Fruit fly (Drosophila melanogaster) whole organism, embryonic: ENCODE data around the gene Rbcn-3B.
A peak's percentile ranks its signal among the peaks of the same experiment; 100 is the strongest.

Experiments
- B-H2 ChIP-seq: fragments of 200-800 bp; sonication (Bioruptor generic); optimal IDR thresholded peaks from 2 replicates; lab custom pipeline; 2018; ENCODE audit warnings: missing biosample characterization, mild to moderate bottlenecking, missing genetic modification characterization
- Blimp-1 ChIP-seq: fragments of 200-800 bp; sonication (Bioruptor generic); optimal IDR thresholded peaks from 3 replicates; lab custom pipeline; 2018; ENCODE audit warnings: missing biosample characterization, missing genetic modification characterization, mild to moderate bottlenecking, moderate library complexity, missing genetic modification reagents
- BtbVII ChIP-seq: fragments of 200-800 bp; sonication (Bioruptor generic); optimal IDR thresholded peaks from 3 replicates; lab custom pipeline; 2017; ENCODE audit warnings: missing biosample characterization, mild to moderate bottlenecking, missing genetic modification characterization
- Bteb2 ChIP-seq: fragments of 200-800 bp; sonication (Bioruptor generic); optimal IDR thresholded peaks from 2 replicates; lab custom pipeline; 2016; ENCODE audit warnings: missing biosample characterization, missing genetic modification characterization
- CG10274 ChIP-seq: fragments of 200-800 bp; sonication (Bioruptor generic); optimal IDR thresholded peaks from 3 replicates; lab custom pipeline; 2017; ENCODE audit warnings: missing biosample characterization, mild to moderate bottlenecking, missing genetic modification characterization
- CG10366 ChIP-seq: fragments of 200-800 bp; sonication (Bioruptor generic); IDR thresholded peaks from 2 replicates; pipeline ENCODE4 v1.3.6; 2022; ENCODE audit warnings: missing biosample characterization, missing genetic modification characterization
- CG12071 ChIP-seq: fragments of 200-800 bp; sonication (Bioruptor generic); optimal IDR thresholded peaks from 3 replicates; lab custom pipeline; 2018; ENCODE audit warnings: missing biosample characterization, mild to moderate bottlenecking, missing genetic modification characterization
- CG12391 ChIP-seq: fragments of 200-800 bp; sonication (Bioruptor generic); optimal IDR thresholded peaks from 3 replicates; lab custom pipeline; 2018; ENCODE audit warnings: missing biosample characterization, mild to moderate bottlenecking, missing genetic modification characterization, moderate library complexity
- CG12659 ChIP-seq: fragments of 200-800 bp; sonication (Bioruptor generic); optimal IDR thresholded peaks from 3 replicates; lab custom pipeline; 2017; ENCODE audit warnings: mild to moderate bottlenecking, missing biosample characterization, missing genetic modification reagents, missing genetic modification characterization
- CG13287 ChIP-seq: fragments of 200-800 bp; sonication (Bioruptor generic); IDR thresholded peaks from 2 replicates; pipeline ENCODE4 v1.3.6; 2022; ENCODE audit warnings: missing biosample characterization, missing genetic modification characterization; ENCODE audit not compliant: partially characterized antibody
- CG13424 ChIP-seq: fragments of 200-800 bp; sonication (Bioruptor generic); optimal IDR thresholded peaks from 2 replicates; lab custom pipeline; 2019; ENCODE audit warnings: missing biosample characterization, mild to moderate bottlenecking, missing genetic modification characterization, moderate library complexity
- CG14441 ChIP-seq: fragments of 200-800 bp; sonication (Bioruptor generic); IDR thresholded peaks from 2 replicates; pipeline ENCODE4 v1.3.6; 2022; ENCODE audit warnings: missing biosample characterization, missing genetic modification characterization
- CG14860 ChIP-seq: fragments of 200-800 bp; sonication (Bioruptor generic); IDR thresholded peaks from 3 replicates; pipeline ENCODE4 v1.3.6; 2022; ENCODE audit warnings: missing biosample characterization, missing genetic modification characterization; ENCODE audit not compliant: partially characterized antibody
- CG16815 ChIP-seq: fragments of 200-800 bp; sonication (Bioruptor generic); optimal IDR thresholded peaks from 3 replicates; lab custom pipeline; 2017; ENCODE audit warnings: missing biosample characterization, mild to moderate bottlenecking, missing genetic modification characterization
- CG17359 ChIP-seq: fragments of 200-800 bp; sonication (Bioruptor generic); optimal IDR thresholded peaks from 3 replicates; lab custom pipeline; 2018; ENCODE audit warnings: missing biosample characterization, mild to moderate bottlenecking, missing genetic modification characterization, moderate library complexity
- CG18599 ChIP-seq: fragments of 200-800 bp; sonication (Bioruptor generic); optimal IDR thresholded peaks from 3 replicates; lab custom pipeline; 2017; ENCODE audit warnings: missing biosample characterization, missing genetic modification characterization, mild to moderate bottlenecking, moderate library complexity, missing genetic modification reagents
- CG30403 ChIP-seq: fragments of 200-800 bp; sonication (Bioruptor generic); optimal IDR thresholded peaks from 3 replicates; lab custom pipeline; 2016; ENCODE audit warnings: missing biosample characterization, missing genetic modification characterization
- CG34422 ChIP-seq: fragments of 200-800 bp; sonication (Bioruptor generic); IDR thresholded peaks from 3 replicates; pipeline ENCODE4 v1.3.6; 2022; ENCODE audit warnings: missing biosample characterization, missing genetic modification characterization
- CG3726 ChIP-seq: fragments of 200-800 bp; sonication (Bioruptor generic); IDR thresholded peaks from 3 replicates; pipeline ENCODE4, ENCODE4 v1.3.6; 2022; ENCODE audit warnings: missing biosample characterization, missing genetic modification characterization
- CG42726 ChIP-seq: fragments of 200-800 bp; sonication (Bioruptor generic); IDR thresholded peaks from 2 replicates; pipeline ENCODE4 v1.3.6; 2022; ENCODE audit warnings: missing biosample characterization, missing genetic modification characterization; ENCODE audit not compliant: partially characterized antibody
- CG4617 ChIP-seq: fragments of 200-800 bp; sonication (Bioruptor generic); optimal IDR thresholded peaks from 3 replicates; lab custom pipeline; 2016; ENCODE audit warnings: missing biosample characterization, missing genetic modification characterization, borderline replicate concordance
- Dip2 ChIP-seq: fragments of 200-800 bp; sonication (Bioruptor generic); IDR thresholded peaks from 2 replicates; pipeline ENCODE4 v1.3.6; 2022; ENCODE audit warnings: missing biosample characterization, missing genetic modification characterization
- Elba2 ChIP-seq: fragments of 200-800 bp; sonication (Bioruptor generic); optimal IDR thresholded peaks from 3 replicates; lab custom pipeline; 2016; ENCODE audit warnings: missing biosample characterization, missing genetic modification characterization
- Fer1 ChIP-seq: fragments of 200-800 bp; sonication (Bioruptor generic); optimal IDR thresholded peaks from 2 replicates; lab custom pipeline; 2017; ENCODE audit warnings: missing biosample characterization, mild to moderate bottlenecking, missing genetic modification characterization
- HmgZ ChIP-seq: fragments of 200-800 bp; sonication (Bioruptor generic); optimal IDR thresholded peaks from 2 replicates; lab custom pipeline; 2018; ENCODE audit warnings: missing biosample characterization, mild to moderate bottlenecking, missing genetic modification characterization
- Hr51 ChIP-seq, 2 experiments: fragments of 200-800 bp; sonication (Bioruptor generic); optimal IDR thresholded peaks; 2 replicates in 1 of 2; 3 replicates in 1 of 2; lab custom pipeline; 2016 to 2018; ENCODE audit warnings: missing biosample characterization in 2 of 2, missing genetic modification characterization in 2 of 2, mild to moderate bottlenecking in 1 of 2, moderate library complexity in 1 of 2
- Hsf ChIP-seq: fragments of 200-800 bp; sonication (Bioruptor generic); optimal IDR thresholded peaks from 3 replicates; lab custom pipeline; 2016; ENCODE audit warnings: missing biosample characterization, missing genetic modification characterization
- Lhr ChIP-seq: fragments of 200-800 bp; sonication (Bioruptor generic); optimal IDR thresholded peaks from 3 replicates; lab custom pipeline; 2017; ENCODE audit warnings: mild to moderate bottlenecking, missing biosample characterization, missing genetic modification reagents, missing genetic modification characterization
- MBD-R2 ChIP-seq: fragments of 200-800 bp; sonication (Bioruptor generic); IDR thresholded peaks from 2 replicates; pipeline ENCODE4 v1.3.6; 2022; ENCODE audit warnings: missing biosample characterization, missing genetic modification characterization
- MESR4 ChIP-seq: fragments of 200-800 bp; sonication (Bioruptor generic); optimal IDR thresholded peaks from 2 replicates; lab custom pipeline; 2018; ENCODE audit warnings: missing biosample characterization, mild to moderate bottlenecking, missing genetic modification characterization, moderate library complexity
- NC2β ChIP-seq: fragments of 200-800 bp; sonication (Bioruptor generic); optimal IDR thresholded peaks from 2 replicates; lab custom pipeline; 2016; ENCODE audit warnings: missing biosample characterization, missing genetic modification characterization
- Oli ChIP-seq: fragments of 200-800 bp; sonication (Bioruptor generic); optimal IDR thresholded peaks from 2 replicates; lab custom pipeline; 2018; ENCODE audit warnings: missing biosample characterization, mild to moderate bottlenecking, missing genetic modification characterization, moderate library complexity
- Poxn ChIP-seq: fragments of 200-800 bp; sonication (Bioruptor generic); IDR thresholded peaks from 2 replicates; pipeline ENCODE4 v1.3.6; 2022; ENCODE audit warnings: missing biosample characterization, missing genetic modification characterization
- Scr ChIP-seq: fragments of 200-800 bp; sonication (Bioruptor generic); IDR thresholded peaks from 2 replicates; pipeline ENCODE4 v1.3.6; 2022; ENCODE audit warnings: missing biosample characterization, missing genetic modification characterization; ENCODE audit not compliant: partially characterized antibody
- ab ChIP-seq: fragments of 200-800 bp; sonication (Bioruptor generic); optimal IDR thresholded peaks from 2 replicates; lab custom pipeline; 2016; ENCODE audit warnings: missing biosample characterization, missing genetic modification characterization
- bowl ChIP-seq: fragments of 200-800 bp; sonication (Bioruptor generic); IDR thresholded peaks from 2 replicates; pipeline ENCODE4 v1.3.6; 2022; ENCODE audit warnings: missing biosample characterization, missing genetic modification characterization
- chn ChIP-seq: fragments of 200-800 bp; sonication (Bioruptor generic); optimal IDR thresholded peaks from 2 replicates; lab custom pipeline; 2016; ENCODE audit warnings: missing biosample characterization, missing genetic modification characterization
- crc ChIP-seq: fragments of 200-800 bp; sonication (Bioruptor generic); optimal IDR thresholded peaks from 2 replicates; lab custom pipeline; 2016; ENCODE audit warnings: missing biosample characterization, missing genetic modification characterization
- ems ChIP-seq: fragments of 200-800 bp; sonication (Bioruptor generic); optimal IDR thresholded peaks from 3 replicates; lab custom pipeline; 2016; ENCODE audit warnings: missing biosample characterization, missing genetic modification characterization
- grau ChIP-seq: fragments of 200-800 bp; optimal IDR thresholded peaks from 3 replicates; lab custom pipeline; 2019; ENCODE audit warnings: missing biosample characterization, mild to moderate bottlenecking, missing genetic modification characterization, moderate library complexity
- gro ChIP-seq: fragments of 200-800 bp; sonication (Bioruptor generic); optimal IDR thresholded peaks from 2 replicates; lab custom pipeline; 2016; ENCODE audit warnings: missing biosample characterization, missing genetic modification characterization
- klu ChIP-seq: fragments of 200-800 bp; sonication (Bioruptor generic); IDR thresholded peaks from 2 replicates; pipeline ENCODE4 v1.3.6; 2022; ENCODE audit warnings: missing biosample characterization, missing genetic modification characterization
- phol ChIP-seq: fragments of 200-800 bp; sonication (Bioruptor generic); optimal IDR thresholded peaks from 3 replicates; lab custom pipeline; 2018; ENCODE audit warnings: missing biosample characterization, mild to moderate bottlenecking, missing genetic modification characterization, moderate library complexity
- pita ChIP-seq: fragments of 200-800 bp; sonication (Bioruptor generic); optimal IDR thresholded peaks from 2 replicates; lab custom pipeline; 2017; ENCODE audit warnings: missing biosample characterization, mild to moderate bottlenecking, missing genetic modification characterization
- so ChIP-seq: fragments of 200-800 bp; sonication (Bioruptor generic); IDR thresholded peaks from 3 replicates; pipeline ENCODE4 v1.3.6; 2022; ENCODE audit warnings: missing biosample characterization, missing genetic modification characterization
- sob ChIP-seq: fragments of 200-800 bp; sonication (Bioruptor generic); IDR thresholded peaks from 2 replicates; pipeline ENCODE4 v1.3.6; 2022; ENCODE audit warnings: missing biosample characterization, missing genetic modification characterization
- ttk ChIP-seq: fragments of 200-800 bp; sonication (Bioruptor generic); IDR thresholded peaks from 2 replicates; pipeline ENCODE4 v2.1.2; 2022; ENCODE audit warnings: missing biosample characterization, missing genetic modification characterization
- usp ChIP-seq: fragments of >200 bp; optimal IDR thresholded peaks from 2 replicates; lab custom pipeline; 2017; ENCODE audit warnings: missing biosample characterization, missing genetic modification characterization
- vfl ChIP-seq: fragments of 200-800 bp; sonication (Bioruptor generic); optimal IDR thresholded peaks from 2 replicates; lab custom pipeline; 2016; ENCODE audit warnings: missing biosample characterization, missing genetic modification characterization
- zfh1 ChIP-seq: fragments of 200-800 bp; sonication (Bioruptor generic); IDR thresholded peaks from 3 replicates; pipeline ENCODE4 v1.3.6; 2022; ENCODE audit warnings: missing biosample characterization, missing genetic modification characterization

The Rbcn-3B gene

dm6 chrX:1880139-1880556 is 28.6 kb upstream of the Rbcn-3B start, which contains the start of gene Coa8 (continued):
- TF ChIP-seq Dip2 (GFP tag; lab: Robert Waterston, UW) (no peak), so (0 out of 3 replicates have a peak, but pooled peaks have one; percentile 44), sob (GFP tag; lab: Robert Waterston, UW) (0 out of 2 replicates have a peak, but pooled peaks have one; percentile 52), CG12659 (peak; percentile 25), HmgZ (peak; percentile 53), CG14441 (GFP tag; lab: Robert Waterston, UW) (peak; percentile 52; the same call in 1 of the 2 replicates), CG10274 (GFP tag; lab: Kevin White, UChicago) (peak; percentile 19), phol (tag; lab: Kevin White, UChicago) (peak; percentile 45), gro (no peak), vfl (GFP tag; lab: Kevin White, UChicago) (no peak), usp (no peak), MBD-R2 (GFP tag; lab: Robert Waterston, UW) (peak; percentile 59), BtbVII (GFP tag; lab: Kevin White, UChicago) (peak; percentile 10), CG12391 (tag; lab: Kevin White, UChicago) (peak; percentile 39), CG17359 (tag; lab: Kevin White, UChicago) (peak; percentile 12), Elba2 (GFP tag; lab: Kevin White, UChicago) (peak; percentile 22), ttk (GFP tag; lab: Robert Waterston, UW) (peak; percentile 18; the same call in 1 of the 2 replicates), Bteb2 (GFP tag; lab: Kevin White, UChicago) (peak; percentile 2), klu (GFP tag; lab: Robert Waterston, UW) (peak; percentile 29; the same call in 1 of the 2 replicates), Hsf (GFP tag; lab: Kevin White, UChicago) (peak; percentile 21), CG30403 (GFP tag; lab: Kevin White, UChicago) (peak; percentile 23), ems (GFP tag; lab: Kevin White, UChicago) (peak; percentile 19), CG18599 (peak; percentile 56), Oli (tag; lab: Kevin White, UChicago) (peak; percentile 17), Hr51 (GFP tag; optimal IDR thresholded peaks at IDR 0.05; lab: Kevin White, UChicago) (peak in 1 of 2 experiments; percentile 34), ab (GFP tag; lab: Kevin White, UChicago) (no peak), CG13287 (GFP tag; lab: Robert Waterston, UW) (peak; percentile 54), B-H2 (GFP tag; lab: Kevin White, UChicago) (peak; percentile 9), CG10366 (GFP tag; lab: Robert Waterston, UW) (peak; percentile 41), CG13424 (peak; percentile 62), NC2β (no peak), Fer1 (peak; percentile 34), CG42726 (no peak), bowl (GFP tag; lab: Robert Waterston, UW) (no peak), Poxn (0 out of 2 replicates have a peak, but pooled peaks have one; percentile 25), MESR4 (no peak), chn (peak; percentile 34), zfh1 (GFP tag; lab: Robert Waterston, UW) (peak; percentile 46; the same call in 2 of the 3 replicates), Lhr (GFP tag; lab: Kevin White, UChicago) (peak; percentile 31), crc (GFP tag; lab: Kevin White, UChicago) (no peak), CG4617 (GFP tag; lab: Kevin White, UChicago) (peak; percentile 45), grau (tag; lab: Kevin White, UChicago) (peak; percentile 48), CG16815 (GFP tag; lab: Kevin White, UChicago) (peak; percentile 10), CG34422 (GFP tag; lab: Robert Waterston, UW) (0 out of 3 replicates have a peak, but pooled peaks have one; percentile 47), Scr (GFP tag; lab: Robert Waterston, UW) (peak; percentile 11), Blimp-1 (peak; percentile 2), CG3726 (GFP tag; lab: Robert Waterston, UW) (no peak), CG14860 (GFP tag; lab: Robert Waterston, UW) (peak; percentile 44; the same call in 2 of the 3 replicates), CG12071 (GFP tag; lab: Kevin White, UChicago) (no peak), pita (GFP tag; lab: Kevin White, UChicago) (no peak)
